Worm (Caenorhabditis elegans): Measurements from ENCODE around the gene T26E4.2.
"Not testable (repeated sequence)": the region's sequence is repeated elsewhere in the genome, so short reads cannot be mapped to it uniquely, and the experiment has no call there.

The T26E4.2 gene

ce11 chrV:15779128-15779729, 2.0 kb upstream of the T26E4.2 start, which contains the start of the genes nhr-285 and irld-52:
TSS of gene nhr-285 (minus strand) at chrV:15779228.
TSS of gene irld-52 (plus strand) at chrV:15779679.
- no peak for TF ChIP-seq tab-1 (GFP tag; IDR thresholded peaks at IDR 0.05)
- no peak for TF ChIP-seq med-1 (GFP tag; optimal IDR thresholded peaks at IDR 0.05; ENCODE audit: insufficient read depth)
- TF ChIP-seq ztf-29 (GFP tag; IDR thresholded peaks at IDR 0.05) = no peak
- TF ChIP-seq T22C8.4 (GFP tag; IDR thresholded peaks at IDR 0.05) = no peak
- no peak for TF ChIP-seq ztf-23 (GFP tag; IDR thresholded peaks at IDR 0.05)
- no peak for TF ChIP-seq cog-1 (tag; optimal IDR thresholded peaks at IDR 0.05)
- no peak for TF ChIP-seq ref-1 (GFP tag; conservative IDR thresholded peaks at IDR 0.05)
- TF ChIP-seq flt-1 (GFP tag; IDR thresholded peaks at IDR 0.05) = no peak
- TF ChIP-seq klf-2 (GFP tag; conservative IDR thresholded peaks at IDR 0.05) = no peak

- TF ChIP-seq T22C8.4 (GFP tag; IDR thresholded peaks at IDR 0.05) = no peak
- TF ChIP-seq ztf-23 (GFP tag; IDR thresholded peaks at IDR 0.05) = no peak
- no peak for TF ChIP-seq tab-1 (GFP tag; IDR thresholded peaks at IDR 0.05)
- no peak for TF ChIP-seq ref-1 (GFP tag; conservative IDR thresholded peaks at IDR 0.05)
Observed at ce11 chrV:15782494-15782893, 1.3 kb downstream of the T26E4.2 start, which contains the start of gene T26E4.3. TSS of gene T26E4.3 (plus strand) at chrV:15782794.

ce11 chrV:15792409-15792808, 11.2 kb downstream of the T26E4.2 start, which contains the start of gene T26E4.4:
TSS of gene T26E4.4 (minus strand) at chrV:15792509.
- TF ChIP-seq ref-1 (GFP tag; conservative IDR thresholded peaks at IDR 0.05) = no peak
- no peak for TF ChIP-seq tab-1 (GFP tag; IDR thresholded peaks at IDR 0.05)
- no peak for TF ChIP-seq klf-2 (GFP tag; conservative IDR thresholded peaks at IDR 0.05)
- TF ChIP-seq med-1 (GFP tag; optimal IDR thresholded peaks at IDR 0.05; ENCODE audit: insufficient read depth) = no peak
- no peak for TF ChIP-seq flt-1 (GFP tag; IDR thresholded peaks at IDR 0.05)
- no peak for TF ChIP-seq cog-1 (tag; optimal IDR thresholded peaks at IDR 0.05)
- no peak for TF ChIP-seq T22C8.4 (GFP tag; IDR thresholded peaks at IDR 0.05)
- TF ChIP-seq ztf-29 (GFP tag; IDR thresholded peaks at IDR 0.05) = no peak
- TF ChIP-seq ztf-23 (GFP tag; IDR thresholded peaks at IDR 0.05) = no peak

ce11 chrV:15793270-15793669, 12.1 kb downstream of the T26E4.2 start, which contains the start of gene T26E4.7:
TSS of gene T26E4.7 (plus strand) at chrV:15793570.
- TF ChIP-seq ref-1 (GFP tag; conservative IDR thresholded peaks at IDR 0.05) = no peak

ce11 chrV:15796087-15796486, 14.9 kb downstream of the T26E4.2 start, which contains the start of gene nhr-223:
TSS of gene nhr-223 (plus strand) at chrV:15796387.
- no peak for TF ChIP-seq ref-1 (GFP tag; conservative IDR thresholded peaks at IDR 0.05)
- TF ChIP-seq tab-1 (GFP tag; IDR thresholded peaks at IDR 0.05) = no peak
- no peak for TF ChIP-seq klf-2 (GFP tag; conservative IDR thresholded peaks at IDR 0.05)
- TF ChIP-seq T22C8.4 (GFP tag; IDR thresholded peaks at IDR 0.05) = no peak
- no peak for TF ChIP-seq ztf-23 (GFP tag; IDR thresholded peaks at IDR 0.05)
- no peak for TF ChIP-seq med-1 (GFP tag; optimal IDR thresholded peaks at IDR 0.05; ENCODE audit: insufficient read depth)
- no peak for TF ChIP-seq ztf-29 (GFP tag; IDR thresholded peaks at IDR 0.05)
- TF ChIP-seq flt-1 (GFP tag; IDR thresholded peaks at IDR 0.05) = no peak
- no peak for TF ChIP-seq cog-1 (tag; optimal IDR thresholded peaks at IDR 0.05)

- no peak for TF ChIP-seq med-1 (GFP tag; optimal IDR thresholded peaks at IDR 0.05; ENCODE audit: insufficient read depth)
- no peak for TF ChIP-seq cog-1 (tag; optimal IDR thresholded peaks at IDR 0.05)
- TF ChIP-seq T22C8.4 (GFP tag; IDR thresholded peaks at IDR 0.05) = no peak
- no peak for TF ChIP-seq ztf-29 (GFP tag; IDR thresholded peaks at IDR 0.05)
- TF ChIP-seq flt-1 (GFP tag; IDR thresholded peaks at IDR 0.05) = no peak
- no peak for TF ChIP-seq ref-1 (GFP tag; conservative IDR thresholded peaks at IDR 0.05)
- TF ChIP-seq tab-1 (GFP tag; IDR thresholded peaks at IDR 0.05) = no peak
- no peak for TF ChIP-seq ztf-23 (GFP tag; IDR thresholded peaks at IDR 0.05)
- no peak for TF ChIP-seq klf-2 (GFP tag; conservative IDR thresholded peaks at IDR 0.05)
Observed at ce11 chrV:15798108-15798507, 16.9 kb downstream of the T26E4.2 start, which contains the start of gene T26E4.10. TSS of gene T26E4.10 (minus strand) at chrV:15798208.

- TF ChIP-seq T22C8.4, tab-1, ztf-23 (GFP tag; IDR thresholded peaks at IDR 0.05): not testable (repeated sequence)
Observed at ce11 chrV:15802623-15803022, 21.4 kb downstream of the T26E4.2 start, which contains the start of gene T26E4.9. TSS of gene T26E4.9 (minus strand) at chrV:15802723.

- not testable (repeated sequence) for TF ChIP-seq cog-1 (tag; optimal IDR thresholded peaks at IDR 0.05); ref-1 (GFP tag; conservative IDR thresholded peaks at IDR 0.05); ztf-29 (GFP tag; IDR thresholded peaks at IDR 0.05)
Observed at ce11 chrV:15803079-15803478, 21.9 kb downstream of the T26E4.2 start, which contains the start of gene srd-27. TSS of gene srd-27 (plus strand) at chrV:15803379.

ce11 chrV:15803748-15804147, 22.6 kb downstream of the T26E4.2 start, which contains the start of gene T26E4.18:
TSS of gene T26E4.18 (minus strand) at chrV:15803848.
- not testable (repeated sequence) for TF ChIP-seq ztf-23 (GFP tag; IDR thresholded peaks at IDR 0.05); T22C8.4 (GFP tag; IDR thresholded peaks at IDR 0.05); klf-2 (GFP tag; conservative IDR thresholded peaks at IDR 0.05)

- not testable (repeated sequence) for TF ChIP-seq klf-2 (GFP tag; conservative IDR thresholded peaks at IDR 0.05); ztf-29 (GFP tag; IDR thresholded peaks at IDR 0.05); ztf-23 (GFP tag; IDR thresholded peaks at IDR 0.05)
Observed at ce11 chrV:15807420-15807819, 26.2 kb downstream of the T26E4.2 start, which contains the start of gene srsx-38. TSS of gene srsx-38 (minus strand) at chrV:15807520.

All from whole organism, midembryonic.